Worm (Caenorhabditis elegans): ENCODE results near the gene math-41.

math-41 gene

ce11 chrII:1831883-1832388, 7.5 kb downstream of the math-41 start, which contains the start of gene math-39:
math-39 (plus strand) TSS chrII:1832338.
- TF ChIP-seq unc-120 (tag; optimal IDR thresholded peaks at IDR 0.05; ENCODE audit: poor library complexity, severe bottlenecking) (no peak), tbx-8 (GFP tag; optimal IDR thresholded peaks at IDR 0.05) (no peak), ceh-43 (GFP tag; optimal IDR thresholded peaks at IDR 0.05) (no peak), mab-5 (tag; optimal IDR thresholded peaks at IDR 0.05) (no peak), lin-32 (GFP tag; optimal IDR thresholded peaks at IDR 0.05) (no peak), mep-1 (tag; optimal IDR thresholded peaks at IDR 0.05) (no peak), sptf-1 (tag; optimal IDR thresholded peaks at IDR 0.05) (no peak), nhr-2 (tag; optimal IDR thresholded peaks at IDR 0.05) (no peak)

- TF ChIP-seq M03D4.4 (tag; optimal IDR thresholded peaks at IDR 0.05) (no peak), nhr-12 (tag; optimal IDR thresholded peaks at IDR 0.05) (no peak), unc-39 (tag; optimal IDR thresholded peaks at IDR 0.05) (no peak), bed-3 (GFP tag; optimal IDR thresholded peaks at IDR 0.05) (no peak), elt-1 (tag; optimal IDR thresholded peaks at IDR 0.05; ENCODE audit: borderline replicate concordance, insufficient read depth) (no peak), mls-2 (tag; optimal IDR thresholded peaks at IDR 0.05) (no peak), lsy-2 (tag; optimal IDR thresholded peaks at IDR 0.05) (no peak), nhr-2 (tag; optimal IDR thresholded peaks at IDR 0.05) (no peak)
Measured at ce11 chrII:1836204-1836603, 11.8 kb downstream of the math-41 start, which contains the start of gene T08E11.1. T08E11.1 (plus strand) TSS chrII:1836504.

- TF ChIP-seq snpc-4 (tag; optimal IDR thresholded peaks at IDR 0.05), result no peak
- TF ChIP-seq elt-3 (tag; optimal IDR thresholded peaks at IDR 0.05), result no peak
- no peak for TF ChIP-seq ceh-39 (tag; optimal IDR thresholded peaks at IDR 0.05)
- TF ChIP-seq unc-62 (GFP tag; optimal IDR thresholded peaks at IDR 0.05), result no peak
- no peak for TF ChIP-seq sem-2 (GFP tag; optimal IDR thresholded peaks at IDR 0.05)
- no peak for TF ChIP-seq flh-1 (GFP tag; optimal IDR thresholded peaks at IDR 0.05)
- TF ChIP-seq mab-5 (tag; optimal IDR thresholded peaks at IDR 0.05), result no peak
- no peak for TF ChIP-seq nhr-28 (tag; optimal IDR thresholded peaks at IDR 0.05)
- no peak for TF ChIP-seq nhr-76 (tag; optimal IDR thresholded peaks at IDR 0.05)
- TF ChIP-seq nhr-12 (tag; optimal IDR thresholded peaks at IDR 0.05), result no peak
- TF ChIP-seq nhr-237 (tag; optimal IDR thresholded peaks at IDR 0.05), result no peak
- TF ChIP-seq ztf-11 (tag; optimal IDR thresholded peaks at IDR 0.05), result no peak
- TF ChIP-seq pha-4 (tag; optimal IDR thresholded peaks at IDR 0.05), result no peak
- TF ChIP-seq ceh-43 (GFP tag; optimal IDR thresholded peaks at IDR 0.05), result no peak
- TF ChIP-seq elt-1 (tag; optimal IDR thresholded peaks at IDR 0.05; ENCODE audit: borderline replicate concordance, insufficient read depth), result no peak
- TF ChIP-seq ces-1 (GFP tag; optimal IDR thresholded peaks at IDR 0.05), result no peak
Measured at ce11 chrII:1842894-1843293, 18.5 kb downstream of the math-41 start, which contains the start of the genes C52E2.5 and C52E2.4. C52E2.5 (minus strand) TSS chrII:1842936. C52E2.4 (plus strand) TSS chrII:1843145.

ce11 chrII:1844552-1844951, 20.1 kb downstream of the math-41 start:
- TF ChIP-seq unc-62 (GFP tag; optimal IDR thresholded peaks at IDR 0.05), result no peak
- TF ChIP-seq nhr-12 (tag; optimal IDR thresholded peaks at IDR 0.05), result no peak

ce11 chrII:1848109-1848508, 23.7 kb downstream of the math-41 start, which contains the start of gene fbxb-97:
fbxb-97 (minus strand) TSS chrII:1848161.
- TF ChIP-seq unc-120 (tag; optimal IDR thresholded peaks at IDR 0.05; ENCODE audit: poor library complexity, severe bottlenecking) (peak; percentile 51), nhr-76 (tag; optimal IDR thresholded peaks at IDR 0.05) (no peak)

ce11 chrII:1850299-1850698, 25.9 kb downstream of the math-41 start, which contains the start of gene fbxb-96:
fbxb-96 (minus strand) TSS chrII:1850399.
- TF ChIP-seq M03D4.4 (tag; optimal IDR thresholded peaks at IDR 0.05) (no peak), cnd-1 (tag; optimal IDR thresholded peaks at IDR 0.05) (no peak), lsy-2 (tag; optimal IDR thresholded peaks at IDR 0.05) (no peak), unc-39 (tag; optimal IDR thresholded peaks at IDR 0.05) (no peak), sem-2 (GFP tag; optimal IDR thresholded peaks at IDR 0.05) (no peak), ztf-11 (tag; optimal IDR thresholded peaks at IDR 0.05) (no peak), bed-3 (GFP tag; optimal IDR thresholded peaks at IDR 0.05) (no peak), elt-3 (tag; optimal IDR thresholded peaks at IDR 0.05) (no peak), tbx-8 (GFP tag; optimal IDR thresholded peaks at IDR 0.05) (no peak), ceh-39 (tag; optimal IDR thresholded peaks at IDR 0.05) (no peak), blmp-1 (tag; optimal IDR thresholded peaks at IDR 0.05) (no peak), pha-4 (tag; optimal IDR thresholded peaks at IDR 0.05) (no peak), elt-1 (tag; optimal IDR thresholded peaks at IDR 0.05; ENCODE audit: borderline replicate concordance, insufficient read depth) (no peak), unc-62 (GFP tag; optimal IDR thresholded peaks at IDR 0.05) (no peak), hlh-1 (tag; optimal IDR thresholded peaks at IDR 0.05) (no peak), mab-5 (tag; optimal IDR thresholded peaks at IDR 0.05) (no peak)
